Worm (Caenorhabditis elegans): ENCODE data around the gene B0393.5.
A peak's percentile ranks its signal among the peaks of the same experiment; 100 is the strongest.

The B0393.5 gene

DNA sequence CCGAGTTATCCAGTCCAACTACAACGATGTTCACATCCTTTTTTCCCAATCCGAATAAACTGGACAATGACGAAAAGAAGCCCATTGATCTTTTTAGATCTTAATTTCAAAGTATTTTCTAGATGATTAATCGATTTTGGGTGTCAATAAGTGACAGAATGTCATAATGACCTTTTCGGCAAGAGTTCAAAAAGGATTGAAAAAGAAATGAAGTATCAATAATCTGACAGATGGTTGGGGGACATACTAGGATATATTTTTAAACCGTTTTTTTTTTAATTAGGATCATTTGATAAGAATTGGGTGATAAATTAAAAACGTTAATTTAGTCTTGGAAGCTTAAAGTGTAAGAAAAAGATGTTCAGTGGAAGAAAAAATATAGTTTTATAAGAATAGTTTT lies 49.2 kb downstream of the B0393.5 start, which contains the start of gene arl-6:
TSS of gene arl-6 (minus strand) at position 101 of the 400 bp plus-strand sequence.
- TF ChIP-seq jun-1 (tag; optimal IDR thresholded peaks at IDR 0.05) (no peak), efl-1 (optimal IDR thresholded peaks at IDR 0.05) (no peak), efl-1 (GFP tag; optimal IDR thresholded peaks at IDR 0.05 in 1 of 2) (peak in 1 of 2 experiments; percentile 49), nhr-47 (tag; optimal IDR thresholded peaks at IDR 0.05) (no peak)

DNA sequence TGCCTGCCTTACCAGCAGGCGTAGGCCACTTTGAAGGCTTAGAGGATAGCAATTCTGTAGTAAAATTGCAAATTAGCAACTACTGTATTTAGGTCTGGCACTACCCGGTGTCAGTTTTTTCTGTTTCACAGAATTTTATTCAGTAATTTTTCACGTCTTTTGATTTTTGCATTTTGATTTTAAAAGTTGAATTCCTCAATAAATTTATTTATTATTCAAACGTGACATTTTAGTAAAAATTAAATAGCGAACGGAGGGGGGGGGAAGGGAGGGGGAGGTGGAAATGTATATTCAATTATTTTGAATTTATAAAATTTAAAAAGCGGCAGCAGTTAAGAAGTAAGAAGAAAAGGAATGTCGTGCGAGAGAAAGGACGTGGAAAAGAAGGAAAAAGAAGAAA lies 51.7 kb downstream of the B0393.5 start, which contains the start of gene F26A1.4:
TSS of gene F26A1.4 (plus strand) at position 301 of the 400 bp plus-strand sequence.
- no peak for TF ChIP-seq ama-1 (optimal IDR thresholded peaks at IDR 0.05)
- TF ChIP-seq fkh-8 (tag; optimal IDR thresholded peaks at IDR 0.05) = no peak
- TF ChIP-seq mep-1 (tag; optimal IDR thresholded peaks at IDR 0.05) = no peak
- TF ChIP-seq ceh-63 (GFP tag; optimal IDR thresholded peaks at IDR 0.05) = no peak
- no peak for TF ChIP-seq alr-1 (tag; optimal IDR thresholded peaks at IDR 0.05; ENCODE audit: borderline replicate concordance)
- no peak for TF ChIP-seq efl-1 (optimal IDR thresholded peaks at IDR 0.05)
- TF ChIP-seq efl-1 (GFP tag; optimal IDR thresholded peaks at IDR 0.05 in 1 of 2) = no peak

- no peak for TF ChIP-seq efl-3 (GFP tag; optimal IDR thresholded peaks at IDR 0.05)
- TF ChIP-seq jun-1 (tag; optimal IDR thresholded peaks at IDR 0.05) = no peak
Observed at ce11 chrIII:4819843-4820242, 54.3 kb downstream of the B0393.5 start, which contains the start of gene F26A1.7. Gene F26A1.7 (minus strand): TSS chrIII:4819943.

DNA sequence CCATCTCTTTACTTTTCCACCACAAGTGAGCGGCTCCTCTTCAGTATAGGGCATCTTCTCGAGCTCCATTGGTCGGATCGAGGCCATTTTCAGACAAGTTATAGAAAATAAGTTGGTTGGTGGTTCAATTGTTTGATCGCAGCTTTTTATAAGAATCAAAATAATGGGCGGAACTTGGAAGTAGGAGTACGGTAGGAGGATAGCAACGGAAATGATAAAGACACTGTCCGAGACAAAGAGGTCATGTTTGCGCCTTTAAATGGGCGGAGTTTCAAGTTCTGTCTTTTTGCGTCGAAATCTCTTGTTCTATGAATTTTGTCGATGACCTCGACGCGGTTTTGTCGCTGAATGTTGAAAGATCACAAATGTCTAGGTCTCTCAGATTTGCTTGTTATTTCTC lies 56.6 kb downstream of the B0393.5 start, which contains the start of gene F26A1.8:
TSS of gene F26A1.8 (minus strand) at position 101 of the 400 bp plus-strand sequence.
- TF ChIP-seq nhr-237 (tag; optimal IDR thresholded peaks at IDR 0.05) = no peak
- no peak for TF ChIP-seq unc-98 (GFP tag; IDR thresholded peaks at IDR 0.05)
- TF ChIP-seq mef-2 (tag; optimal IDR thresholded peaks at IDR 0.05) = no peak
- TF ChIP-seq Y116A8C.19 (tag; optimal IDR thresholded peaks at IDR 0.05; ENCODE audit: borderline replicate concordance) = no peak
- TF ChIP-seq nhr-84 (tag; optimal IDR thresholded peaks at IDR 0.05) = no peak
- TF ChIP-seq dpl-1 (GFP tag; optimal IDR thresholded peaks at IDR 0.05) = no peak
- TF ChIP-seq nhr-28 (tag; optimal IDR thresholded peaks at IDR 0.05) = no peak
- no peak for TF ChIP-seq dsc-1 (tag; optimal IDR thresholded peaks at IDR 0.05)
- no peak for TF ChIP-seq tlp-1 (tag; optimal IDR thresholded peaks at IDR 0.05)

All from whole organism, L1 larva.